Fruit fly (Drosophila melanogaster) whole organism, wandering third instar larva: ENCODE measurements around the gene Cyp313a1.
A peak's percentile ranks its signal among the peaks of the same experiment; 100 is the strongest.

Experiments used
- CG32264 ChIP-seq: fragments of 200-800 bp; sonication (Bioruptor generic); optimal IDR thresholded peaks from 2 replicates; lab custom pipeline; 2016; ENCODE audit warnings: missing biosample characterization, missing genetic modification characterization
- CG9705 ChIP-seq: fragments of 200-800 bp; sonication (Bioruptor generic); optimal IDR thresholded peaks from 2 replicates; lab custom pipeline; 2018; ENCODE audit warnings: missing biosample characterization, mild to moderate bottlenecking, missing genetic modification characterization
- Dif ChIP-seq: fragments of 200-275, 200-300 bp; sonication (Bioruptor generic); optimal IDR thresholded peaks from 2 replicates; lab custom pipeline; 2018; ENCODE audit warnings: missing biosample characterization, missing genetic modification characterization; ENCODE audit not compliant: partially characterized antibody
- HLH106 ChIP-seq: fragments of 200-800 bp; optimal IDR thresholded peaks from 3 replicates; lab custom pipeline; 2019; ENCODE audit warnings: missing biosample characterization, mild to moderate bottlenecking, missing genetic modification characterization, moderate library complexity
- Hnf4 ChIP-seq: fragments of 200-800 bp; sonication (Bioruptor generic); optimal IDR thresholded peaks from 2 replicates; lab custom pipeline; 2016; ENCODE audit warnings: missing biosample characterization, mild to moderate bottlenecking, missing genetic modification characterization
- Hr78 ChIP-seq: fragments of >200 bp; optimal IDR thresholded peaks from 2 replicates; lab custom pipeline; 2017; ENCODE audit warnings: missing biosample characterization, missing genetic modification characterization
- Hr83 ChIP-seq: fragments of 200-300 bp; sonication (Bioruptor generic); optimal IDR thresholded peaks from 2 replicates; lab custom pipeline; 2016; ENCODE audit warnings: missing biosample characterization, mild to moderate bottlenecking, missing genetic modification characterization, moderate library complexity; ENCODE audit not compliant: poor library complexity, severe bottlenecking
- Jra ChIP-seq: sonication (Bioruptor generic); optimal IDR thresholded peaks from 2 replicates; lab custom pipeline; 2016; ENCODE audit warnings: missing biosample characterization, missing genetic modification characterization
- Mio ChIP-seq: sonication (Bioruptor generic); optimal IDR thresholded peaks from 2 replicates; lab custom pipeline; 2016; ENCODE audit warnings: missing biosample characterization, missing genetic modification characterization
- Myc ChIP-seq: fragments of >200 bp; optimal IDR thresholded peaks from 2 replicates; lab custom pipeline; 2017
- N ChIP-seq: fragments of >200 bp; optimal IDR thresholded peaks from 2 replicates; lab custom pipeline; 2018; ENCODE audit warnings: missing biosample characterization, missing external identifiers, missing genetic modification characterization
- Rel ChIP-seq, 2 experiments: fragments of 200-800 bp; sonication (Bioruptor generic) in 1 of 2; optimal IDR thresholded peaks; 2 replicates in 1 of 2; 3 replicates in 1 of 2; lab custom pipeline; 2016 to 2019; ENCODE audit warnings: mild to moderate bottlenecking in 2 of 2, missing biosample characterization in 2 of 2, missing genetic modification characterization in 2 of 2, moderate library complexity in 1 of 2
- Sp1 ChIP-seq: fragments of 200-800 bp; sonication (Bioruptor generic); optimal IDR thresholded peaks from 3 replicates; lab custom pipeline; 2019; ENCODE audit warnings: missing biosample characterization, mild to moderate bottlenecking, missing genetic modification characterization, moderate library complexity
- Vsx2 ChIP-seq: fragments of 200-300, 225-300 bp; sonication (Bioruptor generic); optimal IDR thresholded peaks from 2 replicates; lab custom pipeline; 2018; ENCODE audit warnings: missing biosample characterization, missing genetic modification characterization; ENCODE audit not compliant: partially characterized antibody
- br ChIP-seq: fragments of 200-800 bp; sonication (Bioruptor generic); optimal IDR thresholded peaks from 2 replicates; lab custom pipeline; 2016; ENCODE audit warnings: missing biosample characterization, missing genetic modification characterization
- brk ChIP-seq: fragments of 200-800 bp; sonication (Bioruptor generic); optimal IDR thresholded peaks from 2 replicates; lab custom pipeline; 2016; ENCODE audit warnings: missing biosample characterization, mild to moderate bottlenecking, missing genetic modification characterization
- dl ChIP-seq, 2 experiments: fragments of 175-275, 200-275 bp in 1 of 2; fragments of 200-275 bp in 1 of 2; sonication (Bioruptor generic); optimal IDR thresholded peaks; lab custom pipeline; 2018; ENCODE audit warnings: mild to moderate bottlenecking in 2 of 2, missing biosample characterization in 2 of 2, missing genetic modification characterization in 2 of 2, moderate library complexity in 2 of 2; ENCODE audit not compliant: partially characterized antibody in 2 of 2, insufficient read depth in 1 of 2
- dmrt93B ChIP-seq: fragments of 200-800 bp; sonication (Bioruptor generic); optimal IDR thresholded peaks from 2 replicates; lab custom pipeline; 2018; ENCODE audit warnings: missing biosample characterization, mild to moderate bottlenecking, missing genetic modification characterization
- dsf ChIP-seq: sonication (Bioruptor generic); optimal IDR thresholded peaks from 2 replicates; lab custom pipeline; 2016; ENCODE audit warnings: missing biosample characterization, missing genetic modification characterization, borderline replicate concordance
- ey ChIP-seq: fragments of 200-800 bp; sonication (Bioruptor generic); optimal IDR thresholded peaks from 2 replicates; lab custom pipeline; 2016; ENCODE audit warnings: missing biosample characterization, missing genetic modification characterization
- foxo ChIP-seq, 2 experiments: fragments of 200-800 bp; sonication (Bioruptor generic); optimal IDR thresholded peaks; 2 replicates in 1 of 2; 3 replicates in 1 of 2; lab custom pipeline; 2016 to 2017; ENCODE audit warnings: missing biosample characterization in 2 of 2, missing genetic modification characterization in 2 of 2
- fru ChIP-seq: fragments of 200-800 bp; sonication (Bioruptor generic); optimal IDR thresholded peaks from 3 replicates; lab custom pipeline; 2016; ENCODE audit warnings: missing biosample characterization, mild to moderate bottlenecking, missing genetic modification characterization
- h ChIP-seq: fragments of 200-800 bp; sonication (Bioruptor generic); optimal IDR thresholded peaks from 3 replicates; lab custom pipeline; 2016; ENCODE audit warnings: missing biosample characterization, mild to moderate bottlenecking, missing genetic modification characterization
- jim ChIP-seq: fragments of 175-275, 200-325 bp; sonication (Bioruptor generic); optimal IDR thresholded peaks from 2 replicates; lab custom pipeline; 2016; ENCODE audit warnings: missing biosample characterization, mild to moderate bottlenecking, missing genetic modification characterization
- lola ChIP-seq: fragments of >200 bp; optimal IDR thresholded peaks from 2 replicates; lab custom pipeline; 2017; ENCODE audit warnings: missing biosample characterization, missing genetic modification characterization
- pan ChIP-seq: fragments of >200 bp; optimal IDR thresholded peaks from 2 replicates; lab custom pipeline; 2017
- psq ChIP-seq: fragments of 200-800 bp; sonication (Bioruptor generic); optimal IDR thresholded peaks from 3 replicates; lab custom pipeline; 2017; ENCODE audit warnings: missing biosample characterization, mild to moderate bottlenecking, missing genetic modification characterization, moderate library complexity
- rgr ChIP-seq: fragments of 200-800 bp; sonication (Bioruptor generic); optimal IDR thresholded peaks from 3 replicates; lab custom pipeline; 2016; ENCODE audit warnings: missing biosample characterization, mild to moderate bottlenecking, missing genetic modification characterization
- sv ChIP-seq: fragments of 200-800 bp; sonication (Bioruptor generic); optimal IDR thresholded peaks from 3 replicates; lab custom pipeline; 2016; ENCODE audit warnings: missing biosample characterization, missing genetic modification characterization
- woc ChIP-seq: sonication (Bioruptor generic); optimal IDR thresholded peaks from 2 replicates; lab custom pipeline; 2016; ENCODE audit warnings: missing biosample characterization, mild to moderate bottlenecking, missing genetic modification characterization

The Cyp313a1 gene

DNA sequence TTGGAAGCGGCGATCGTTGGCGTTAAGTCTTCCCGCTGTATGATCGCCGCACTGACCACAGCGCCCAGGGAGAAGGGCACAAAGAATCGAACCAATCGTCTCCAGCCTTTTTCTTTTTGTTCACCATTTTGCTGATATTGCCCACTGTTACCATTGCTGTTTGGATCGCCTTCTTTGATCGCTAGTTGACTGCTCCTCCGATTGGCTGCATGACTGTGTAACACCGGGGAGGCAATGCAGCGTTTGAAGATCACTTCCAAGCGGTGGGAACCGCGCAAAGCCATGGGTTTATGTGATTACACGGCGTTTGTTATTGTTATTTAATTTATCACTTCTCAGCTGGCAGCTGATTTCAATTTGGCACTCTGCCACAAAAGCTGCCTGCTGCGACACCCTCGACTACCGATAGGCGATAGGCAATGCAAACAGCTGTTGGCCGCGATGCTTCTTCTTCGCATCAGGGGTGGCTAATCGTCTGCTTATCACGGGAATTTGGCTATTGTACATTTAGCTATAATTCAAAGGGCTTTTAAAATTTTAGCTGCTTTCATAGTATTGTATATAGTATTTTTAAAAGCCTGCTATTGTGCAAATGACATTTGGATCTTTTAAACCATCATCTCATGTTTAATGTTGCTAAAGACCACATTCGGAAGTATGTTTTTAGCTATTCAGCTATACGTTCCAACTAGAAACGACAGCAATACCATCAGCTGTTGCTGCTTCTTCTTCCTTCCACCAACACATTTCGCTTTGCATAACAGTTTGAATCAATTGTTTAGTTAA, 9.5 kb upstream of the Cyp313a1 start, which contains the start of the genes HtrA2 and mRpL11:
HtrA2 (minus strand) TSS at position 590 of the 786 bp plus-strand sequence.
mRpL11 (plus strand) TSS at position 716 of the 786 bp plus-strand sequence.
- no peak for TF ChIP-seq rgr (GFP tag; lab: Kevin White, UChicago)
- no peak for TF ChIP-seq brk (GFP tag; lab: Kevin White, UChicago)
- TF ChIP-seq sv (GFP tag; lab: Kevin White, UChicago): peak; percentile 41
- peak; percentile 95 for TF ChIP-seq woc
- TF ChIP-seq h (GFP tag; lab: Kevin White, UChicago): peak; percentile 63
- peak; percentile 65 for TF ChIP-seq br (GFP tag; lab: Kevin White, UChicago)
- TF ChIP-seq Hnf4 (GFP tag; lab: Kevin White, UChicago): peak; percentile 55
- TF ChIP-seq N (GFP tag; lab: Kevin White, UChicago): no peak
- no peak for TF ChIP-seq dsf (GFP tag; lab: Kevin White, UChicago)
- peak; percentile 83 for TF ChIP-seq Dif
- peak; percentile 100 for TF ChIP-seq Myc (lab: Kevin White, UChicago)
- peak; percentile 41 for TF ChIP-seq Hr83 (GFP tag; lab: Kevin White, UChicago)
- TF ChIP-seq foxo (GFP tag; optimal IDR thresholded peaks at IDR 0.05; lab: Kevin White, UChicago): peak in 1 of 2 experiments; percentile 41
- peak; percentile 37 for TF ChIP-seq CG9705 (GFP tag; lab: Kevin White, UChicago)
- TF ChIP-seq Sp1: no peak
- TF ChIP-seq Mio (GFP tag; lab: Kevin White, UChicago): no peak
- TF ChIP-seq psq (GFP tag; lab: Kevin White, UChicago): peak; percentile 21
- TF ChIP-seq Vsx2: peak; percentile 54
- TF ChIP-seq pan (lab: Kevin White, UChicago): no peak
- TF ChIP-seq fru (GFP tag; lab: Kevin White, UChicago): peak; percentile 32
- TF ChIP-seq ey: peak; percentile 58
- TF ChIP-seq dl (GFP tag; optimal IDR thresholded peaks at IDR 0.05; lab: Kevin White, UChicago; ENCODE audit: insufficient read depth in 1 of 2, partially characterized antibody in 2 of 2): peak in 1 of 2 experiments; percentile 16

DNA sequence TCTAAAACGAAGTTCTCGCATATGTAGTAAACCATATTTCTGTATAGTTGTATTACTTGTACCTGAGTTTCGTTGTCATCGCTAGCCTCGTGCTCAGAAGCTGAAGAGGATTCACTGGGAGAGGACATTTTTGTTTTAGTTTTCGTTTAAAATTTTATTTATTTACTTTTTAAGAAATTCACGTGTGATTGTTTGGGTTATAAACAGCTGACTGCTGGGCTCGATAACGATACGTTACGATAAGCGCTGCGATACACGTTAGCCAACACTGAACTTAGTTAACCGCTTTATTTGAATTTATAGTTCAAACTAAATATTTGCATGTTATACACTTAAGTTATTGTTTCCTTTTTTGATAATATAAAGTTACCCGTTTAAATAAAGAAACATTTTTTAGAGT, 7.4 kb upstream of the Cyp313a1 start, which contains the start of gene CG8461:
CG8461 (minus strand) TSS at position 218 of the 400 bp plus-strand sequence.
- TF ChIP-seq dmrt93B (no peak), brk (GFP tag; lab: Kevin White, UChicago) (no peak), jim (no peak), foxo (GFP tag; optimal IDR thresholded peaks at IDR 0.05; lab: Kevin White, UChicago) (peak in 1 of 2 experiments; percentile 19), CG32264 (GFP tag; lab: Kevin White, UChicago) (no peak), Hr78 (GFP tag; lab: Kevin White, UChicago) (no peak), Hnf4 (GFP tag; lab: Kevin White, UChicago) (peak; percentile 26), dl (GFP tag; optimal IDR thresholded peaks at IDR 0.05; lab: Kevin White, UChicago; ENCODE audit: insufficient read depth in 1 of 2, partially characterized antibody in 2 of 2) (no peak), HLH106 (no peak)

DNA sequence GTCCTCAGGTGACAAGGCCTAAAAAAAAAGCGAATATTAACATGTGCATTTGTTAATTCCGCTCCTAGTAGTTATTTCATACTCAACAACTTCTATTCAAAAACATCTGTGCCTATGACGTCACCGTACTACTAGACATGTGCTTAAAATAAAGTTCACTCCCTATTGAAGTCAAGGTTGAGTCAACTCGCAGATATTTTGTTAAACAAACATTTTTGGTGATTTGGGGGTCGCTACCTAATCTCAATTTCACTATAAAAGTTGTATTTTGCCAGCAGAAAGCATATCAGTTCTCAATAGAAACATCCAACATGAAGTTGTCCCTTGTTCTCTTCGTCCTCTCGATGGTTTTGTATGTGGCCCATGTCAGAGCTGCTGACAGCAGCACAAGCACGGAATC, 4.1 kb upstream of the Cyp313a1 start, which contains the start of gene CG34273:
CG34273 (plus strand) TSS at position 301 of the 400 bp plus-strand sequence.
- TF ChIP-seq dmrt93B: no peak

dm6 chr3R:14526657-14527056, 5.8 kb downstream of the Cyp313a1 start:
- TF ChIP-seq fru (GFP tag; lab: Kevin White, UChicago): no peak
- TF ChIP-seq lola (GFP tag; lab: Kevin White, UChicago): no peak
- TF ChIP-seq Jra (GFP tag; lab: Kevin White, UChicago): no peak
- TF ChIP-seq Hr83 (GFP tag; lab: Kevin White, UChicago): no peak
- no peak for TF ChIP-seq CG9705 (GFP tag; lab: Kevin White, UChicago)
- no peak for TF ChIP-seq Sp1
- no peak for TF ChIP-seq woc
- no peak for TF ChIP-seq Mio (GFP tag; lab: Kevin White, UChicago)
- TF ChIP-seq Rel (GFP tag; optimal IDR thresholded peaks at IDR 0.05; lab: Kevin White, UChicago): no peak
- no peak for TF ChIP-seq Rel (tag; optimal IDR thresholded peaks at IDR 0.05; lab: Kevin White, UChicago)
